Worm (Caenorhabditis elegans): Measurements from ENCODE around the gene C29E4.17.
A peak's percentile ranks its signal among the peaks of the same experiment; 100 is the strongest.

Gene C29E4.17

DNA sequence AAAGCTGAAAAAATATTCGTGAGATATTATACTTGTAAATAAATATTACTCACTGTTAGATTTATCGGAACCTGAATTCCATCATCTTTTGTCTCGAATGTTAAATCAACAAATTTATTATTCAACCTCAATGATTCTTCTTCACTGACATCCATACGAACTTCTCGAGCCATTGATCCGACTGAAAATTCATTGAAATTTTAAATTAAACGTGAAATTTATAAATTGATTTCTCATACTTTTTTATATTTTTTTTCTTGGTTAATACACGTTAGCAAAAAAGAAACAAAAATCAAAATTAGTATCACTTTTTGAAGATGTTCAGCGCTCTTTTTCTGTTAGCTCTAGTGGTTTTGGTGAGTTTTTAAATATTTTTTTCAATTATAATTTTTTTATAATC, 2.5 kb upstream of the C29E4.17 start, which contains the start of gene C29E4.14:
C29E4.14 (plus strand) TSS at position 301 of the 400 bp plus-strand sequence.
- TF ChIP-seq ceh-82 (tag; optimal IDR thresholded peaks at IDR 0.05), result no peak
- TF ChIP-seq nhr-12 (tag; optimal IDR thresholded peaks at IDR 0.05), result no peak
- no peak for TF ChIP-seq nhr-23 (tag; optimal IDR thresholded peaks at IDR 0.05)
- TF ChIP-seq aly-2 (tag; optimal IDR thresholded peaks at IDR 0.05), result no peak

DNA sequence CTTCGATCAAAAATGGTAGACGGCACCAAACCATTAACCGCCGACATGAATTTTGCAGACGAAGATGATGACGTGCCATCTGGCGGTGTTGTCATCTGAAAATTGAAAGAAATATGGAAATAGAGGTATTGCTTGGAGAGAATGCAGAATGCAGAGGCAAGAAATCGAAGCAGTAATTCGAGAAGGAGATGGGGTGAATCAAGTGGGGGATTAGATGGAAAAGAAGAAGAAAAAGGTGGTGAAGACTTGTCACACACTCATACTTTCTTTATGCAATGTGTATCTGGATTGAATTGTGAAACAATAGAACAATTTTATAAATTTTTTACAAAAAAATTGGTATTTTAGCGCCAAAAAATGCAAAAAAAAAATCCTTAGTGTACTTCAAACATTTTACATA, 2.5 kb downstream of the C29E4.17 start, which contains the start of gene tag-250:
tag-250 (minus strand) TSS at position 101 of the 400 bp plus-strand sequence.
- TF ChIP-seq alr-1 (tag; optimal IDR thresholded peaks at IDR 0.05) (no peak), ama-1 (optimal IDR thresholded peaks at IDR 0.05) (no peak), peb-1 (tag; optimal IDR thresholded peaks at IDR 0.05) (no peak), elt-1 (tag; optimal IDR thresholded peaks at IDR 0.05) (no peak), ZK546.5 (tag; optimal IDR thresholded peaks at IDR 0.05) (no peak), lsy-2 (tag; optimal IDR thresholded peaks at IDR 0.05) (no peak), fos-1 (tag; optimal IDR thresholded peaks at IDR 0.05) (no peak), dmd-4 (tag; optimal IDR thresholded peaks at IDR 0.05) (no peak), snpc-4 (tag; optimal IDR thresholded peaks at IDR 0.05) (no peak)

DNA sequence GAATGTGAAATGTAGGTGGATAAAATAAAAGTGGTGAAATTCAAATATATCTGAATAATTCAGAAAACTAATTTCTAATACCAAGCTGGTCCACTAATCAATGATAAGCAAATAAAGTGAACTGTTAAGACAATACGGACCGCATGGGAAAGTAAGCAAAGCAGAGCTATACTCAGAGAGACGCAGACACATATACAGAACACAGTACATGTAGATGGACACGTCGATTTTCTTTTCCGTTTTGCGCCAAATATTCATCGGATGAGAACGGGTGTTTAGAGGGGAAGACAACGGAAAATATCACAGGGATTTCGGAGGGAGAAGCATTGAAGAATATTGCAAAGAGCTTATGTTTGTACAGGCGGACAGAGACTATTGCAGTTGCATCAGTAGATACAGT, 3.7 kb downstream of the C29E4.17 start:
- no peak for TF ChIP-seq ceh-82 (tag; optimal IDR thresholded peaks at IDR 0.05)
- no peak for TF ChIP-seq gmeb-1 (tag; optimal IDR thresholded peaks at IDR 0.05)
- no peak for TF ChIP-seq blmp-1 (tag; optimal IDR thresholded peaks at IDR 0.05; ENCODE audit: insufficient read depth)
- TF ChIP-seq ceh-16 (tag; optimal IDR thresholded peaks at IDR 0.05), result no peak
- no peak for TF ChIP-seq snpc-4 (tag; optimal IDR thresholded peaks at IDR 0.05)
- TF ChIP-seq mab-5 (tag; optimal IDR thresholded peaks at IDR 0.05), result no peak
- TF ChIP-seq nhr-25 (tag; optimal IDR thresholded peaks at IDR 0.05), result no peak

DNA sequence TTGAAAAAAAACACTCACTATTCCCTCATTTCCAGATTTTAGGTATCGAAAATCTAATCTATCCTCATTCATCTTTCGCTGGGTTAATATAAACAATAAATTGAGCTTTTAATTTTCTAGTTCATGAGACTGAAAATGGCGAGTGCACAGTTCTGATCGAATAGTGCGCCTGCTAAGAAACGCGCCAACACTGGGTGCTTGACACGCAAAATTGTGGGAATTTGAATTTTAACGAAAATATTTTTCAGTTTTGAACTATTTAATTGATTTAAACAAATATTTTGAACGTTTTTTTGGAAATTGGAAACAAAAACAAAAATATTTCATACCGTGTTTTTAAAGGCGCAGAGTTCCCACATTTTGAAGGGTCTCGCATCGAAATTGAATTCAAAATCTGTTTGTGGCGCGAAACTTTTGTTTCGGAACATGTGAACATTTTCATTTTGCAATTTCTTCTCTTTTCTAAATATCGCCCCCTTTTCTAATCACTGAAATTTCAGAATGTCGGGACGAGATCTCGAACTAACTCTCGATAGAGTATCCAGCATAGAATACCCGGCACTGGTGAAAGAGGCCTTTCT, 6.3 kb downstream of the C29E4.17 start, which contains the start of the genes C29E4.13 and npp-15:
C29E4.13 (minus strand) TSS at position 169 of the 581 bp plus-strand sequence.
npp-15 (plus strand) TSS at position 495 of the 581 bp plus-strand sequence.
- TF ChIP-seq unc-62 (GFP tag; optimal IDR thresholded peaks at IDR 0.05) (no peak), zag-1 (tag; optimal IDR thresholded peaks at IDR 0.05) (no peak), lin-11 (tag; optimal IDR thresholded peaks at IDR 0.05) (no peak), lsy-2 (tag; optimal IDR thresholded peaks at IDR 0.05) (peak; percentile 16 to 79), mdl-1 (tag; optimal IDR thresholded peaks at IDR 0.05) (no peak), mab-5 (tag; optimal IDR thresholded peaks at IDR 0.05) (no peak), nhr-10 (tag; optimal IDR thresholded peaks at IDR 0.05) (no peak), ztf-1 (GFP tag; conservative IDR thresholded peaks at IDR 0.05) (no peak), sma-3 (GFP tag; optimal IDR thresholded peaks at IDR 0.05) (no peak), nhr-11 (tag; optimal IDR thresholded peaks at IDR 0.05) (no peak), alr-1 (tag; optimal IDR thresholded peaks at IDR 0.05) (no peak), unc-55 (GFP tag; optimal IDR thresholded peaks at IDR 0.05) (peak; percentile 65), nhr-25 (tag; optimal IDR thresholded peaks at IDR 0.05) (peak; percentile 62), ZK546.5 (tag; optimal IDR thresholded peaks at IDR 0.05) (no peak), dmd-4 (tag; optimal IDR thresholded peaks at IDR 0.05) (no peak), R02D3.7 (tag; optimal IDR thresholded peaks at IDR 0.05) (no peak), gmeb-1 (tag; optimal IDR thresholded peaks at IDR 0.05) (peak; percentile 78), ztf-11 (tag; optimal IDR thresholded peaks at IDR 0.05) (no peak), lin-39 (tag; optimal IDR thresholded peaks at IDR 0.05) (no peak), crh-2 (tag; optimal IDR thresholded peaks at IDR 0.05) (peak; percentile 50), elt-1 (tag; optimal IDR thresholded peaks at IDR 0.05) (no peak), nhr-129 (tag; optimal IDR thresholded peaks at IDR 0.05) (peak; percentile 39), skn-1 (tag; optimal IDR thresholded peaks at IDR 0.05) (no peak), unc-39 (tag; optimal IDR thresholded peaks at IDR 0.05) (no peak), snpc-4 (tag; optimal IDR thresholded peaks at IDR 0.05) (no peak), fos-1 (tag; optimal IDR thresholded peaks at IDR 0.05) (no peak)

DNA sequence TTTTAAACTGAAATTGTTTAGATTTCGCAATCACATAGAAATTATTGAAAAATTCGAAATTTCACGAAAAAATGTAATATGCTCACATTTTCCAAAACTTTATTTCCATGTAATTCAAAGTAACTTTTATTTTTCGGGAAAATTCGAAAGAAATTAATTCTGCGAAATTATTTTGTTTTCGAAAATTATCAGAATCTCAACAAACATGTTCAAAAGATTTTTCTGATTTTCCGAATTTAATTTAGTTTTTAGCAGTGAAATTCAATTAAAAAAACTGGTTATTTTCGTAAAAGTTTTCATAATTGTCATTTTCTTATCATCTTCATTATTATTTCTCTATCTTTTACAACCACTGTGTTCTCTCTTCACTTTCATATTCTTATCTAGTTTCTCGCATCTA, 10.9 kb downstream of the C29E4.17 start, which contains the start of gene ran-2:
ran-2 (plus strand) TSS at position 301 of the 400 bp plus-strand sequence.
- no peak for TF ChIP-seq elt-1 (tag; optimal IDR thresholded peaks at IDR 0.05)
- TF ChIP-seq sma-3 (GFP tag; optimal IDR thresholded peaks at IDR 0.05), result no peak
- TF ChIP-seq fos-1 (tag; optimal IDR thresholded peaks at IDR 0.05), result peak; percentile 34
- TF ChIP-seq blmp-1 (tag; optimal IDR thresholded peaks at IDR 0.05; ENCODE audit: insufficient read depth), result peak; percentile 6
- no peak for TF ChIP-seq mdl-1 (tag; optimal IDR thresholded peaks at IDR 0.05)
- TF ChIP-seq F13H6.1 (tag; optimal IDR thresholded peaks at IDR 0.05), result no peak
- TF ChIP-seq ama-1 (optimal IDR thresholded peaks at IDR 0.05), result no peak
- TF ChIP-seq nhr-12 (tag; optimal IDR thresholded peaks at IDR 0.05), result no peak
